Fruit fly (Drosophila melanogaster): Measurements from ENCODE around the gene CG5399.

The CG5399 gene

dm6 chr3R:15678765-15679514 lies 16.1 kb upstream of the CG5399 start:
- TF ChIP-seq CG4496 (GFP tag; IDR thresholded peaks at IDR 0.05) (no peak), fd96Ca (GFP tag; IDR thresholded peaks at IDR 0.05) (peak; percentile 66), CG8301 (tag; optimal IDR thresholded peaks at IDR 0.05) (peak; percentile 58), EcR (GFP tag; optimal IDR thresholded peaks at IDR 0.05) (no peak), rn (GFP tag; IDR thresholded peaks at IDR 0.05) (no peak), Ets98B (GFP tag; IDR thresholded peaks at IDR 0.05) (peak; percentile 19; the same call in 1 of the 2 replicates), Snoo (tag; optimal IDR thresholded peaks at IDR 0.05) (no peak), CG9948 (tag; optimal IDR thresholded peaks at IDR 0.05) (peak; percentile 4), CG10348 (GFP tag; IDR thresholded peaks at IDR 0.05) (no peak), CG12605 (GFP tag; IDR thresholded peaks at IDR 0.05) (no peak), CG14655 (GFP tag; optimal IDR thresholded peaks at IDR 0.05) (peak; percentile 52), CG17806 (tag; optimal IDR thresholded peaks at IDR 0.05) (peak; percentile 24)

- TF ChIP-seq CG15710 (tag; optimal IDR thresholded peaks at IDR 0.05) (no peak), gl (tag; optimal IDR thresholded peaks at IDR 0.05) (no peak), CG14655 (GFP tag; optimal IDR thresholded peaks at IDR 0.05) (no peak), Ets98B (GFP tag; IDR thresholded peaks at IDR 0.05) (no peak), fd96Ca (GFP tag; IDR thresholded peaks at IDR 0.05) (no peak), CG9948 (tag; optimal IDR thresholded peaks at IDR 0.05) (no peak), Pif1A (GFP tag; optimal IDR thresholded peaks at IDR 0.05) (no peak), CG8301 (tag; optimal IDR thresholded peaks at IDR 0.05) (no peak), Pif1B (GFP tag; optimal IDR thresholded peaks at IDR 0.05) (no peak), EcR (GFP tag; optimal IDR thresholded peaks at IDR 0.05) (no peak), CG17806 (tag; optimal IDR thresholded peaks at IDR 0.05) (no peak), CG4496 (GFP tag; IDR thresholded peaks at IDR 0.05) (no peak), CG34367 (tag; optimal IDR thresholded peaks at IDR 0.05) (no peak)
Measured at dm6 chr3R:15679989-15680388, 15.1 kb upstream of the CG5399 start.

- TF ChIP-seq rn (GFP tag; IDR thresholded peaks at IDR 0.05): no peak
- TF ChIP-seq CG10348 (GFP tag; IDR thresholded peaks at IDR 0.05): no peak
- TF ChIP-seq CG9948 (tag; optimal IDR thresholded peaks at IDR 0.05): no peak
- no peak for TF ChIP-seq gl (tag; optimal IDR thresholded peaks at IDR 0.05)
- no peak for TF ChIP-seq Ets98B (GFP tag; IDR thresholded peaks at IDR 0.05)
Measured at dm6 chr3R:15680666-15681065, 14.4 kb upstream of the CG5399 start.

- TF ChIP-seq CG34367 (tag; optimal IDR thresholded peaks at IDR 0.05) (no peak), Snoo (tag; optimal IDR thresholded peaks at IDR 0.05) (no peak), Ets98B (GFP tag; IDR thresholded peaks at IDR 0.05) (no peak), gl (tag; optimal IDR thresholded peaks at IDR 0.05) (no peak), CG32121 (GFP tag; IDR thresholded peaks at IDR 0.05) (no peak)
Measured at dm6 chr3R:15688441-15688840, 6.6 kb upstream of the CG5399 start.

dm6 chr3R:15692786-15693185 lies 2.3 kb upstream of the CG5399 start, which contains the start of gene CG31446:
CG31446 (plus strand) TSS chr3R:15693086.
- no peak for TF ChIP-seq CG34367 (tag; optimal IDR thresholded peaks at IDR 0.05)
- no peak for TF ChIP-seq CG15710 (tag; optimal IDR thresholded peaks at IDR 0.05)
- no peak for TF ChIP-seq CG32121 (GFP tag; IDR thresholded peaks at IDR 0.05)

dm6 chr3R:15694332-15694731 lies 709 bp upstream of the CG5399 start:
- no peak for TF ChIP-seq D1 (tag; optimal IDR thresholded peaks at IDR 0.05)
- TF ChIP-seq fd96Ca (GFP tag; IDR thresholded peaks at IDR 0.05): no peak
- no peak for TF ChIP-seq CG14655 (GFP tag; optimal IDR thresholded peaks at IDR 0.05)
- no peak for TF ChIP-seq CG17806 (tag; optimal IDR thresholded peaks at IDR 0.05)
- TF ChIP-seq CG13204 (GFP tag; optimal IDR thresholded peaks at IDR 0.05): no peak
- no peak for TF ChIP-seq Snoo (tag; optimal IDR thresholded peaks at IDR 0.05)
- TF ChIP-seq CG10348 (GFP tag; IDR thresholded peaks at IDR 0.05): no peak
- no peak for TF ChIP-seq CG4496 (GFP tag; IDR thresholded peaks at IDR 0.05)
- no peak for TF ChIP-seq CG8301 (tag; optimal IDR thresholded peaks at IDR 0.05)
- TF ChIP-seq Pif1A (GFP tag; optimal IDR thresholded peaks at IDR 0.05): no peak
- no peak for TF ChIP-seq Ets98B (GFP tag; IDR thresholded peaks at IDR 0.05)
- TF ChIP-seq CG9948 (tag; optimal IDR thresholded peaks at IDR 0.05): no peak
- TF ChIP-seq CG8159 (tag; optimal IDR thresholded peaks at IDR 0.05): no peak
- no peak for TF ChIP-seq gl (tag; optimal IDR thresholded peaks at IDR 0.05)
- TF ChIP-seq rn (GFP tag; IDR thresholded peaks at IDR 0.05): no peak
- TF ChIP-seq CG12605 (GFP tag; IDR thresholded peaks at IDR 0.05): no peak
- TF ChIP-seq CG32121 (GFP tag; IDR thresholded peaks at IDR 0.05): no peak
- TF ChIP-seq EcR (GFP tag; optimal IDR thresholded peaks at IDR 0.05): no peak
- TF ChIP-seq CG34367 (tag; optimal IDR thresholded peaks at IDR 0.05): no peak

- no peak for TF ChIP-seq Pif1B (GFP tag; optimal IDR thresholded peaks at IDR 0.05)
- no peak for TF ChIP-seq rn (GFP tag; IDR thresholded peaks at IDR 0.05)
- TF ChIP-seq CG32121 (GFP tag; IDR thresholded peaks at IDR 0.05): no peak
- no peak for TF ChIP-seq CG17806 (tag; optimal IDR thresholded peaks at IDR 0.05)
- no peak for TF ChIP-seq CG14655 (GFP tag; optimal IDR thresholded peaks at IDR 0.05)
- TF ChIP-seq EcR (GFP tag; optimal IDR thresholded peaks at IDR 0.05): no peak
- TF ChIP-seq CG10348 (GFP tag; IDR thresholded peaks at IDR 0.05): no peak
- TF ChIP-seq Ets98B (GFP tag; IDR thresholded peaks at IDR 0.05): no peak
- TF ChIP-seq CG9948 (tag; optimal IDR thresholded peaks at IDR 0.05): no peak
- TF ChIP-seq CG13204 (GFP tag; optimal IDR thresholded peaks at IDR 0.05): no peak
- TF ChIP-seq Pif1A (GFP tag; optimal IDR thresholded peaks at IDR 0.05): no peak
- no peak for TF ChIP-seq fd96Ca (GFP tag; IDR thresholded peaks at IDR 0.05)
- TF ChIP-seq CG8159 (tag; optimal IDR thresholded peaks at IDR 0.05): no peak
- no peak for TF ChIP-seq CG8301 (tag; optimal IDR thresholded peaks at IDR 0.05)
- no peak for TF ChIP-seq D1 (tag; optimal IDR thresholded peaks at IDR 0.05)
Measured at dm6 chr3R:15696461-15697044, 1.5 kb downstream of the CG5399 start.

Measured in whole organism, pupa.